Fruit fly (Drosophila melanogaster) whole organism, pupa: Measurements from ENCODE around the gene Sfp24Bd.

ENCODE experiments used
- CG10348 ChIP-seq: fragments of 200-800 bp; sonication (Bioruptor generic); IDR thresholded peaks from 2 replicates; pipeline ENCODE4 v1.3.6; 2022; ENCODE audit warnings: missing biosample characterization, missing genetic modification characterization
- CG12605 ChIP-seq: fragments of 200-800 bp; sonication (Bioruptor generic); IDR thresholded peaks from 2 replicates; pipeline ENCODE4 v1.3.6; 2022; ENCODE audit warnings: missing biosample characterization, missing genetic modification characterization
- CG15710 ChIP-seq: fragments of 200-800 bp; sonication (Bioruptor generic); optimal IDR thresholded peaks from 2 replicates; lab custom pipeline; 2018; ENCODE audit warnings: missing biosample characterization, mild to moderate bottlenecking, missing genetic modification characterization, moderate library complexity
- CG17806 ChIP-seq: fragments of 200-800 bp; sonication (Bioruptor generic); optimal IDR thresholded peaks from 2 replicates; lab custom pipeline; 2018; ENCODE audit warnings: missing biosample characterization, mild to moderate bottlenecking, missing genetic modification characterization, moderate library complexity
- CG34367 ChIP-seq: fragments of 200-800 bp; sonication (Bioruptor generic); optimal IDR thresholded peaks from 2 replicates; lab custom pipeline; 2018; ENCODE audit warnings: missing biosample characterization, mild to moderate bottlenecking, missing genetic modification characterization
- CG4496 ChIP-seq: fragments of 200-800 bp; sonication (Bioruptor generic); IDR thresholded peaks from 3 replicates; pipeline ENCODE4 v1.3.6; 2022; ENCODE audit warnings: missing biosample characterization, missing genetic modification characterization
- CG8159 ChIP-seq: fragments of 200-800 bp; sonication (Bioruptor generic); optimal IDR thresholded peaks from 3 replicates; lab custom pipeline; 2018; ENCODE audit warnings: missing biosample characterization, mild to moderate bottlenecking, missing genetic modification characterization, moderate library complexity
- CG8301 ChIP-seq: fragments of 200-800 bp; sonication (Bioruptor generic); optimal IDR thresholded peaks from 2 replicates; lab custom pipeline; 2018; ENCODE audit warnings: missing biosample characterization, mild to moderate bottlenecking, missing genetic modification characterization
- CG9948 ChIP-seq: fragments of 200-800 bp; sonication (Bioruptor generic); optimal IDR thresholded peaks from 2 replicates; lab custom pipeline; 2018; ENCODE audit warnings: missing biosample characterization, mild to moderate bottlenecking, missing genetic modification characterization, moderate library complexity
- D1 ChIP-seq: fragments of 200-800 bp; sonication (Bioruptor generic); optimal IDR thresholded peaks from 2 replicates; lab custom pipeline; 2018; ENCODE audit warnings: missing biosample characterization, mild to moderate bottlenecking, missing genetic modification characterization, moderate library complexity
- Ets98B ChIP-seq: fragments of 200-800 bp; sonication (Bioruptor generic); IDR thresholded peaks from 2 replicates; pipeline ENCODE4 v1.3.6; 2022; ENCODE audit warnings: missing biosample characterization, missing genetic modification characterization
- Snoo ChIP-seq: fragments of 200-800 bp; sonication (Bioruptor generic); optimal IDR thresholded peaks from 3 replicates; lab custom pipeline; 2017; ENCODE audit warnings: missing biosample characterization, mild to moderate bottlenecking, missing genetic modification characterization, inconsistent platforms
- gl ChIP-seq: fragments of 200-800 bp; sonication (Bioruptor generic); optimal IDR thresholded peaks from 2 replicates; lab custom pipeline; 2018; ENCODE audit warnings: missing biosample characterization, mild to moderate bottlenecking, missing genetic modification characterization

dm6 chr2L:3695361-3695818, 26.5 kb upstream of the Sfp24Bd start, which contains the start of gene CG16713:
- TF ChIP-seq gl (tag; lab: Kevin White, UChicago) (no peak), CG4496 (no peak), Snoo (tag; lab: Kevin White, UChicago) (no peak), CG17806 (no peak), CG10348 (GFP tag; lab: Robert Waterston, UW) (no peak), CG12605 (GFP tag; lab: Robert Waterston, UW) (no peak), CG8301 (tag; lab: Kevin White, UChicago) (no peak), CG9948 (no peak), CG15710 (tag; lab: Kevin White, UChicago) (no peak), D1 (tag; lab: Kevin White, UChicago) (no peak), Ets98B (no peak), CG34367 (tag; lab: Kevin White, UChicago) (no peak), CG8159 (tag; lab: Kevin White, UChicago) (no peak)
